Fruit fly (Drosophila melanogaster) whole organism, embryonic: ENCODE results near the gene eIF3h.

Experiments
- Abd-B ChIP-seq: fragments of 200-800 bp; sonication (Bioruptor generic); optimal IDR thresholded peaks from 2 replicates; lab custom pipeline; 2018; ENCODE audit warnings: missing biosample characterization, mild to moderate bottlenecking, missing genetic modification characterization, moderate library complexity
- Ada2b ChIP-seq: fragments of 200-800 bp; sonication (Bioruptor generic); IDR thresholded peaks from 2 replicates; pipeline ENCODE4 v1.3.6; 2022; ENCODE audit warnings: missing biosample characterization, missing genetic modification characterization
- Antp ChIP-seq: fragments of 200-800 bp; sonication (Bioruptor generic); optimal IDR thresholded peaks from 3 replicates; lab custom pipeline; 2016; ENCODE audit warnings: missing biosample characterization, missing genetic modification characterization
- Bgb ChIP-seq: fragments of 200-800 bp; sonication (Bioruptor generic); IDR thresholded peaks from 2 replicates; pipeline ENCODE4 v1.3.6; 2022; ENCODE audit warnings: missing biosample characterization, missing genetic modification characterization; ENCODE audit not compliant: partially characterized antibody
- CG10654 ChIP-seq: fragments of 200-800 bp; sonication (Bioruptor generic); optimal IDR thresholded peaks from 2 replicates; lab custom pipeline; 2016; ENCODE audit warnings: missing biosample characterization, missing genetic modification characterization
- CG10959 ChIP-seq: fragments of 200-800 bp; sonication (Bioruptor generic); IDR thresholded peaks from 2 replicates; pipeline ENCODE4 v1.3.6; 2022; ENCODE audit warnings: missing biosample characterization, missing genetic modification characterization
- CG11093 ChIP-seq: fragments of 200-800 bp; sonication (Bioruptor generic); IDR thresholded peaks from 3 replicates; pipeline ENCODE4 v1.3.6; 2022; ENCODE audit warnings: missing biosample characterization, missing genetic modification characterization
- CG11247 ChIP-seq: fragments of 200-800 bp; sonication (Bioruptor generic); IDR thresholded peaks from 2 replicates; pipeline ENCODE4 v1.3.6; 2022; ENCODE audit warnings: missing biosample characterization, missing genetic modification characterization
- CG11560 ChIP-seq: fragments of 200-800 bp; sonication (Bioruptor generic); IDR thresholded peaks from 3 replicates; pipeline ENCODE4 v1.3.6; 2022; ENCODE audit warnings: missing biosample characterization, missing genetic modification characterization
- CG11696 ChIP-seq: fragments of 200-800 bp; sonication (Bioruptor generic); IDR thresholded peaks from 2 replicates; pipeline ENCODE4 v1.3.6; 2022; ENCODE audit warnings: missing biosample characterization, missing genetic modification characterization
- CG13624 ChIP-seq: fragments of 200-800 bp; sonication (Bioruptor generic); optimal IDR thresholded peaks from 2 replicates; lab custom pipeline; 2016; ENCODE audit warnings: missing biosample characterization, missing genetic modification characterization
- CG13775 ChIP-seq: fragments of 200-800 bp; sonication (Bioruptor generic); optimal IDR thresholded peaks from 3 replicates; lab custom pipeline; 2017; ENCODE audit warnings: missing biosample characterization, mild to moderate bottlenecking, missing genetic modification characterization
- CG14667 ChIP-seq: fragments of 200-800 bp; sonication (Bioruptor generic); IDR thresholded peaks from 2 replicates; pipeline ENCODE4 v1.3.6; 2022; ENCODE audit warnings: missing biosample characterization, missing genetic modification characterization
- CG1647 ChIP-seq: fragments of 200-800 bp; sonication (Bioruptor generic); optimal IDR thresholded peaks from 3 replicates; lab custom pipeline; 2016; ENCODE audit warnings: missing biosample characterization, missing genetic modification characterization
- CG17612 ChIP-seq: fragments of 200-800 bp; sonication (Bioruptor generic); IDR thresholded peaks from 2 replicates; pipeline ENCODE4 v1.3.6; 2022; ENCODE audit warnings: missing biosample characterization, missing genetic modification characterization
- CG17829 ChIP-seq: fragments of 200-800 bp; optimal IDR thresholded peaks from 2 replicates; lab custom pipeline; 2019; ENCODE audit warnings: missing biosample characterization, mild to moderate bottlenecking, missing genetic modification characterization, moderate library complexity
- CG2199 ChIP-seq: fragments of 200-800 bp; sonication (Bioruptor generic); IDR thresholded peaks from 3 replicates; pipeline ENCODE4 v1.3.6; 2022; ENCODE audit warnings: missing biosample characterization, missing genetic modification characterization
- CG2678 ChIP-seq: fragments of 200-800 bp; sonication (Bioruptor generic); optimal IDR thresholded peaks from 3 replicates; lab custom pipeline; 2019; ENCODE audit warnings: missing biosample characterization, mild to moderate bottlenecking, missing genetic modification characterization, moderate library complexity
- CG2875 ChIP-seq: fragments of 200-800 bp; sonication (Bioruptor generic); optimal IDR thresholded peaks from 2 replicates; lab custom pipeline; 2017; ENCODE audit warnings: missing biosample characterization, mild to moderate bottlenecking, missing genetic modification characterization, missing genetic modification reagents
- CG31365 ChIP-seq: fragments of 200-800 bp; sonication (Bioruptor generic); optimal IDR thresholded peaks from 2 replicates; lab custom pipeline; 2018; ENCODE audit warnings: missing biosample characterization, mild to moderate bottlenecking, missing genetic modification characterization
- CG3407 ChIP-seq: fragments of 200-800 bp; sonication (Bioruptor generic); optimal IDR thresholded peaks from 2 replicates; lab custom pipeline; 2018; ENCODE audit warnings: missing biosample characterization, mild to moderate bottlenecking, missing genetic modification characterization
- CG3838 ChIP-seq: fragments of 200-800 bp; sonication (Bioruptor generic); optimal IDR thresholded peaks from 3 replicates; lab custom pipeline; 2016; ENCODE audit warnings: missing biosample characterization, missing genetic modification characterization
- CG4328 ChIP-seq: fragments of 200-800 bp; sonication (Bioruptor generic); optimal IDR thresholded peaks from 3 replicates; lab custom pipeline; 2017; ENCODE audit warnings: missing biosample characterization, missing genetic modification reagents, missing genetic modification characterization
- CG6683 ChIP-seq: fragments of 200-800 bp; sonication (Bioruptor generic); optimal IDR thresholded peaks from 2 replicates; lab custom pipeline; 2017; ENCODE audit warnings: missing biosample characterization, mild to moderate bottlenecking, missing genetic modification characterization, missing genetic modification reagents
- CG6689 ChIP-seq: fragments of 200-800 bp; sonication (Bioruptor generic); IDR thresholded peaks from 2 replicates; pipeline ENCODE4 v1.3.6; 2022; ENCODE audit warnings: missing biosample characterization, missing genetic modification characterization
- CG8089 ChIP-seq: fragments of 200-800 bp; sonication (Bioruptor generic); optimal IDR thresholded peaks from 3 replicates; lab custom pipeline; 2016; ENCODE audit warnings: missing biosample characterization, missing genetic modification characterization
- D19A ChIP-seq: fragments of 200-800 bp; optimal IDR thresholded peaks from 3 replicates; lab custom pipeline; 2019; ENCODE audit warnings: missing biosample characterization, mild to moderate bottlenecking, missing genetic modification characterization, moderate library complexity
- Dad ChIP-seq: fragments of 200-800 bp; sonication (Bioruptor generic); optimal IDR thresholded peaks from 3 replicates; lab custom pipeline; 2016; ENCODE audit warnings: missing biosample characterization, missing genetic modification characterization
- Doc2 ChIP-seq: fragments of 200-800 bp; sonication (Bioruptor generic); IDR thresholded peaks from 2 replicates; pipeline ENCODE4 v1.3.6; 2022; ENCODE audit warnings: missing biosample characterization, missing genetic modification characterization
- Eip74EF ChIP-seq, 2 experiments: fragments of 200-800 bp in 1 of 2; fragments of >200 bp in 1 of 2; sonication (Bioruptor generic) in 1 of 2; optimal IDR thresholded peaks; 2 replicates each; lab custom pipeline; 2017 to 2019; ENCODE audit warnings: missing biosample characterization in 2 of 2, missing genetic modification characterization in 2 of 2, mild to moderate bottlenecking in 1 of 2, moderate library complexity in 1 of 2
- GATAe ChIP-seq: fragments of 200-800 bp; sonication (Bioruptor generic); conservative IDR thresholded peaks from 2 replicates; pipeline ENCODE4 v1.3.6; 2022; ENCODE audit warnings: missing biosample characterization, missing genetic modification characterization
- HLH54F ChIP-seq: fragments of 200-800 bp; sonication (Bioruptor generic); optimal IDR thresholded peaks from 3 replicates; lab custom pipeline; 2016; ENCODE audit warnings: missing biosample characterization, missing genetic modification characterization
- Hr51 ChIP-seq, 2 experiments: fragments of 200-800 bp; sonication (Bioruptor generic); optimal IDR thresholded peaks; 2 replicates in 1 of 2; 3 replicates in 1 of 2; lab custom pipeline; 2016 to 2018; ENCODE audit warnings: missing biosample characterization in 2 of 2, missing genetic modification characterization in 2 of 2, mild to moderate bottlenecking in 1 of 2, moderate library complexity in 1 of 2
- Kr ChIP-seq: fragments of 200-800 bp; sonication (Bioruptor generic); optimal IDR thresholded peaks from 2 replicates; lab custom pipeline; 2017; ENCODE audit warnings: missing biosample characterization, mild to moderate bottlenecking, missing genetic modification characterization
- MTF-1 ChIP-seq: fragments of 200-800 bp; sonication (Bioruptor generic); optimal IDR thresholded peaks from 2 replicates; lab custom pipeline; 2018; ENCODE audit warnings: missing biosample characterization, mild to moderate bottlenecking, missing genetic modification characterization, borderline replicate concordance
- NK7.1 ChIP-seq: fragments of 200-800 bp; sonication (Bioruptor generic); optimal IDR thresholded peaks from 3 replicates; lab custom pipeline; 2016; ENCODE audit warnings: missing biosample characterization, missing genetic modification characterization
- Trl ChIP-seq, 3 experiments: fragments of >200 bp in 2 of 3; fragments of 200-800 bp in 1 of 3; sonication (Bioruptor generic) in 1 of 3; optimal IDR thresholded peaks; 2 replicates in 1 of 3; 3 replicates in 2 of 3; lab custom pipeline; 2016 to 2017; ENCODE audit warnings: missing biosample characterization in 1 of 3, missing genetic modification characterization in 1 of 3
- ap ChIP-seq: fragments of 200-800 bp; sonication (Bioruptor generic); IDR thresholded peaks from 2 replicates; pipeline ENCODE4 v1.3.6; 2022; ENCODE audit warnings: missing biosample characterization, missing genetic modification characterization
- da ChIP-seq: fragments of 200-800 bp; sonication (Bioruptor generic); optimal IDR thresholded peaks from 2 replicates; lab custom pipeline; 2016; ENCODE audit warnings: missing biosample characterization, missing genetic modification characterization
- en ChIP-seq: fragments of 200-800 bp; sonication (Bioruptor generic); optimal IDR thresholded peaks from 2 replicates; lab custom pipeline; 2016; ENCODE audit warnings: missing biosample characterization, missing genetic modification characterization
- ewg ChIP-seq: fragments of 200-800 bp; sonication (Bioruptor generic); optimal IDR thresholded peaks from 3 replicates; lab custom pipeline; 2017; ENCODE audit warnings: mild to moderate bottlenecking, missing biosample characterization, missing genetic modification reagents, missing genetic modification characterization
- ham ChIP-seq: fragments of 200-800 bp; sonication (Bioruptor generic); IDR thresholded peaks from 2 replicates; pipeline ENCODE4 v1.3.6; 2022; ENCODE audit warnings: missing biosample characterization, missing genetic modification characterization
- mld ChIP-seq: fragments of 200-800 bp; sonication (Bioruptor generic); IDR thresholded peaks from 3 replicates; pipeline ENCODE4 v1.3.6; 2022; ENCODE audit warnings: missing biosample characterization, missing genetic modification characterization; ENCODE audit not compliant: partially characterized antibody
- nerfin-1 ChIP-seq: fragments of 200-800 bp; sonication (Bioruptor generic); optimal IDR thresholded peaks from 3 replicates; lab custom pipeline; 2019; ENCODE audit warnings: missing biosample characterization, mild to moderate bottlenecking, missing genetic modification characterization, moderate library complexity
- p53 ChIP-seq: fragments of 200-800 bp; sonication (Bioruptor generic); optimal IDR thresholded peaks from 2 replicates; lab custom pipeline; 2016; ENCODE audit warnings: missing biosample characterization, missing genetic modification characterization
- repo ChIP-seq: fragments of 200-800 bp; sonication (Bioruptor generic); optimal IDR thresholded peaks from 2 replicates; lab custom pipeline; 2016; ENCODE audit warnings: missing biosample characterization, missing genetic modification characterization
- seq ChIP-seq: fragments of 200-800 bp; sonication (Bioruptor generic); IDR thresholded peaks from 2 replicates; pipeline ENCODE4 v1.3.6; 2022; ENCODE audit warnings: missing biosample characterization, missing genetic modification characterization
- zen ChIP-seq: fragments of 200-800 bp; sonication (Bioruptor generic); optimal IDR thresholded peaks from 3 replicates; lab custom pipeline; 2018; ENCODE audit warnings: missing biosample characterization, mild to moderate bottlenecking, missing genetic modification characterization, moderate library complexity

eIF3h gene

DNA sequence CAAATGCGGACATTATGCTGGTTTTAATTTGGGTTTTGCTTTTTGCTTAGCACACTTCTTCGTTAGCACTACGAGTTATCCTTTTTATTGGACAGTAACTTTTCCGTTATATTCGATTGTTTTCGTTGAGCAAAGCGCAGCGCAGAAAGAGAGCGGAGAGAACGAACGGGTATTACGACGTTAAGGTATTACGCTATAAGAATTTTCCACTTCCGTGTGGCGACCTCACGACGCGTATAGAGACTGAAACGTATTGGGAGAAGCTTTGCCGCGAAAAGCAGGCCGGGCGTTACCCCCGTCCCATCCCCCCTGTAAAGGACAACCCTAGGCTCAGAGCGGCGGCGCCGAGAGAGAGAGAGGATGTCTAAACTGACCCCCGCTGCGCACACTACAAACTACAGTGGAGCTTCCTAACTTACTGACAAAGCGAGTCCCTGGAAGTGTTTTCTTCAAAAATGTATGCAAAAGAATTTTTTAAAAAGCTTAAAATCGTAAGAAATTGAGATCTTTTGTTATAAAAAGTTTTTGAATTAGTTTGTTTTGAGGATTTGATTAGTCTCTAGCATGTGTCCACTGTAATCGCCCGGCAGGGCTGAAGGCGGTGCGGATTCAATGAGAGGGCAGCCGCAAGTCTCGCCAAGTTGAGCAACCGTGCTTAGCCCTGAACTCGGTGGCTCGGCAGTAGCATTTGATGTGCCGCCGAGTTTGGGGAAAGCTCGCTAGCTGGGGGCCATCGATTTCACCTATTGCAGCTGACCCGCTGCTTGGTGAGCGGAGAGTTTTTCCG lies 48.0 kb downstream of the eIF3h start (continued):
- TF ChIP-seq CG13624 (GFP tag; lab: Kevin White, UChicago) (peak; percentile 97), repo (peak; percentile 94), CG3838 (peak; percentile 70), GATAe (GFP tag; lab: Robert Waterston, UW) (peak; percentile 70), CG17829 (peak; percentile 91), CG11696 (GFP tag; lab: Robert Waterston, UW) (peak; percentile 85), nerfin-1 (peak; percentile 86), Abd-B (peak; percentile 91), ham (GFP tag; lab: Robert Waterston, UW) (peak; percentile 75; the same call in 1 of the 2 replicates), CG8089 (GFP tag; lab: Kevin White, UChicago) (peak; percentile 87), NK7.1 (GFP tag; lab: Kevin White, UChicago) (peak; percentile 91), Kr (no peak), zen (tag; lab: Kevin White, UChicago) (peak; percentile 88), CG3407 (GFP tag; lab: Kevin White, UChicago) (peak; percentile 86), CG10959 (GFP tag; lab: Robert Waterston, UW) (peak; percentile 87), Bgb (no peak), D19A (peak; percentile 89), Dad (GFP tag; lab: Kevin White, UChicago) (peak; percentile 94), CG6683 (peak; percentile 93), ap (peak; percentile 94), Doc2 (peak; percentile 81), HLH54F (peak; percentile 95), Antp (peak; percentile 97), da (peak; percentile 78), Ada2b (GFP tag; lab: Robert Waterston, UW) (peak; percentile 98), CG11560 (peak; percentile 85), CG10654 (GFP tag; lab: Kevin White, UChicago) (peak; percentile 91), MTF-1 (peak; percentile 76), Hr51 (GFP tag; optimal IDR thresholded peaks at IDR 0.05; lab: Kevin White, UChicago) (peak; percentile 92 to 93), seq (GFP tag; lab: Robert Waterston, UW) (peak; percentile 96), CG2678 (tag; lab: Kevin White, UChicago) (peak; percentile 97), CG2875 (peak; percentile 88), ewg (peak; percentile 97), CG6689 (peak; percentile 95), CG11093 (GFP tag; lab: Robert Waterston, UW) (peak; percentile 92; the same call in 2 of the 3 replicates), CG2199 (GFP tag; lab: Robert Waterston, UW) (peak; percentile 79; the same call in 2 of the 3 replicates), CG11247 (GFP tag; lab: Robert Waterston, UW) (peak; percentile 96), CG4328 (GFP tag; lab: Kevin White, UChicago) (peak; percentile 87), CG31365 (tag; lab: Kevin White, UChicago) (peak; percentile 81), CG17612 (GFP tag; lab: Robert Waterston, UW) (peak; percentile 93), mld (GFP tag; lab: Robert Waterston, UW) (no peak), CG13775 (GFP tag; lab: Kevin White, UChicago) (peak; percentile 88), en (GFP tag; lab: Kevin White, UChicago) (peak; percentile 81), Trl (optimal IDR thresholded peaks at IDR 0.05; lab: Kevin White, UChicago) (peak; percentile 34 to 48), Trl (GFP tag; optimal IDR thresholded peaks at IDR 0.05; lab: Kevin White, UChicago) (peak; percentile 92), CG14667 (peak; percentile 95), p53 (GFP tag; lab: Kevin White, UChicago) (peak; percentile 89), CG1647 (peak; percentile 92), Eip74EF (GFP tag; optimal IDR thresholded peaks at IDR 0.05; lab: Kevin White, UChicago) (peak in 1 of 2 experiments; percentile 88)
